Worm (Caenorhabditis elegans): Measurements from ENCODE around the gene let-19.

- TF ChIP-seq snpc-4 (tag; optimal IDR thresholded peaks at IDR 0.05) (peak; percentile 13), unc-62 (GFP tag; optimal IDR thresholded peaks at IDR 0.05) (no peak), F13H6.1 (tag; optimal IDR thresholded peaks at IDR 0.05) (peak; percentile 49), zag-1 (tag; optimal IDR thresholded peaks at IDR 0.05) (peak; percentile 33), nhr-6 (tag; optimal IDR thresholded peaks at IDR 0.05) (no peak)
Observed at ce11 chrII:8784235-8784928, 13.6 kb downstream of the let-19 start.

Measured in whole organism, L2 larva.